Fruit fly (Drosophila melanogaster) S2 (cell line): ENCODE data around the gene Megf8.

Experiments used
- CG8478 ChIP-seq: fragments of >200 bp; optimal IDR thresholded peaks from 2 replicates; lab custom pipeline; 2018
- CTCF ChIP-seq, 2 experiments: fragments of >200 bp; optimal IDR thresholded peaks; 2 replicates each; lab custom pipeline; 2018

DNA sequence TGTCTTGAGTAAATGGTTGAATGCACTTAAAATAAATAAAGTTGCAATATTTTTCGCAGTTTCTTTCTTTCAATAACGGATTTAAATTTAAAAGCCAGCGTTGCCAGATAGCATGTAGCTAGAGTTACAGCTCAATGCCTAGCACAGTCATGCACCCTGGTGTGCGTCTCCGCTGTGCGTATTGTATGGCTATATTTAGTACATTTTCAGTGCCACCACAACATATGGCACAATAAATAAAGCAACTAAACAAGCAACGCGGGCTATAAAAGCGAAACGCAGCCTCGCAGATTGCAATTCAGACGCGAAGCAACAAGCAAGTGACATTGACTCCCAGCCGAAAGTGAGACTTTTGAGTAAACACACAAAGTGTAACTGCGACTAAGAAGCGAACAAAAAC lies 44.6 kb upstream of the Megf8 start, which contains the start of gene Sirup:
- TF ChIP-seq CG8478 (lab: Kevin White, UChicago): no peak
- TF ChIP-seq CTCF (optimal IDR thresholded peaks at IDR 0.05; lab: Kevin White, UChicago): peak; percentile 65 to 73
